Worm (Caenorhabditis elegans): ENCODE results near the gene cutl-27.

Gene cutl-27

ce11 chrIV:11878249-11878648, at the start of gene cutl-27:
Gene cutl-27 (plus strand): TSS chrIV:11878549.
- TF ChIP-seq lin-13 (tag; optimal IDR thresholded peaks at IDR 0.05) = no peak
- TF ChIP-seq elt-3 (tag; optimal IDR thresholded peaks at IDR 0.05) = no peak
- TF ChIP-seq ces-1 (GFP tag; optimal IDR thresholded peaks at IDR 0.05) = no peak
- no peak for TF ChIP-seq bed-3 (GFP tag; optimal IDR thresholded peaks at IDR 0.05)
- no peak for TF ChIP-seq hlh-1 (tag; optimal IDR thresholded peaks at IDR 0.05)
- TF ChIP-seq pha-4 (tag; optimal IDR thresholded peaks at IDR 0.05) = no peak
- no peak for TF ChIP-seq nhr-237 (tag; optimal IDR thresholded peaks at IDR 0.05)
- no peak for TF ChIP-seq unc-62 (GFP tag; optimal IDR thresholded peaks at IDR 0.05)
- no peak for TF ChIP-seq unc-120 (tag; optimal IDR thresholded peaks at IDR 0.05; ENCODE audit: poor library complexity, severe bottlenecking)
- TF ChIP-seq cnd-1 (tag; optimal IDR thresholded peaks at IDR 0.05) = no peak
- no peak for TF ChIP-seq ztf-11 (tag; optimal IDR thresholded peaks at IDR 0.05)

- TF ChIP-seq zip-8 (tag; optimal IDR thresholded peaks at IDR 0.05) (peak; percentile 51), drap-1 (GFP tag; optimal IDR thresholded peaks at IDR 0.05) (no peak)
Observed at ce11 chrIV:11833456-11833855, 44.9 kb upstream of the cutl-27 start, which contains the start of gene M117.4. Gene M117.4 (minus strand): TSS chrIV:11833556.

- TF ChIP-seq mep-1 (tag; optimal IDR thresholded peaks at IDR 0.05) (no peak), tbx-8 (GFP tag; optimal IDR thresholded peaks at IDR 0.05) (no peak), snpc-4 (tag; optimal IDR thresholded peaks at IDR 0.05) (no peak), ceh-83 (GFP tag; optimal IDR thresholded peaks at IDR 0.05) (no peak), nhr-76 (tag; optimal IDR thresholded peaks at IDR 0.05) (no peak), sem-2 (GFP tag; optimal IDR thresholded peaks at IDR 0.05) (no peak), cnd-1 (tag; optimal IDR thresholded peaks at IDR 0.05) (no peak), lsy-2 (tag; optimal IDR thresholded peaks at IDR 0.05) (no peak), sptf-1 (tag; optimal IDR thresholded peaks at IDR 0.05) (no peak), zip-8 (tag; optimal IDR thresholded peaks at IDR 0.05) (no peak), unc-120 (tag; optimal IDR thresholded peaks at IDR 0.05; ENCODE audit: poor library complexity, severe bottlenecking) (no peak), unc-39 (tag; optimal IDR thresholded peaks at IDR 0.05) (no peak), lin-32 (GFP tag; optimal IDR thresholded peaks at IDR 0.05) (no peak), nhr-12 (tag; optimal IDR thresholded peaks at IDR 0.05) (no peak), mls-2 (tag; optimal IDR thresholded peaks at IDR 0.05) (no peak), nhr-237 (tag; optimal IDR thresholded peaks at IDR 0.05) (no peak), flh-1 (GFP tag; optimal IDR thresholded peaks at IDR 0.05) (no peak), ham-2 (GFP tag; optimal IDR thresholded peaks at IDR 0.05) (no peak)
Observed at ce11 chrIV:11838657-11839056, 39.7 kb upstream of the cutl-27 start, which contains the start of gene fbxb-3. Gene fbxb-3 (plus strand): TSS chrIV:11838957.

- TF ChIP-seq sem-2 (GFP tag; optimal IDR thresholded peaks at IDR 0.05) (no peak), elt-1 (tag; optimal IDR thresholded peaks at IDR 0.05; ENCODE audit: borderline replicate concordance, insufficient read depth) (no peak), nhr-28 (tag; optimal IDR thresholded peaks at IDR 0.05) (no peak), ztf-11 (tag; optimal IDR thresholded peaks at IDR 0.05) (no peak), ceh-83 (GFP tag; optimal IDR thresholded peaks at IDR 0.05) (no peak), pha-4 (tag; optimal IDR thresholded peaks at IDR 0.05) (no peak), zip-8 (tag; optimal IDR thresholded peaks at IDR 0.05) (no peak), blmp-1 (tag; optimal IDR thresholded peaks at IDR 0.05) (no peak), hlh-1 (tag; optimal IDR thresholded peaks at IDR 0.05) (no peak), elt-3 (tag; optimal IDR thresholded peaks at IDR 0.05) (no peak), unc-120 (tag; optimal IDR thresholded peaks at IDR 0.05; ENCODE audit: poor library complexity, severe bottlenecking) (no peak), snpc-4 (tag; optimal IDR thresholded peaks at IDR 0.05) (no peak), tbx-8 (GFP tag; optimal IDR thresholded peaks at IDR 0.05) (no peak), nhr-76 (tag; optimal IDR thresholded peaks at IDR 0.05) (no peak), sptf-1 (tag; optimal IDR thresholded peaks at IDR 0.05) (no peak), mab-5 (tag; optimal IDR thresholded peaks at IDR 0.05) (no peak)
Observed at ce11 chrIV:11842121-11842520, 36.2 kb upstream of the cutl-27 start, which contains the start of gene F38H4.3. Gene F38H4.3 (plus strand): TSS chrIV:11842421.

- TF ChIP-seq cnd-1 (tag; optimal IDR thresholded peaks at IDR 0.05) = no peak
- TF ChIP-seq ceh-39 (tag; optimal IDR thresholded peaks at IDR 0.05) = no peak
Observed at ce11 chrIV:11847771-11848312, 30.5 kb upstream of the cutl-27 start, which contains the start of the genes F38H4.6 and F38H4.4. Gene F38H4.6 (minus strand): TSS chrIV:11847871. Gene F38H4.4 (plus strand): TSS chrIV:11848262.

Measured in whole organism, mixed stage, embryonic.